Fruit fly (Drosophila melanogaster): ENCODE measurements around the gene CG6761.

The CG6761 gene

dm6 chr3L:9723108-9723507, 19.7 kb upstream of the CG6761 start, which contains the start of the genes nbs and defl (continued):
- TF ChIP-seq CG12104 (GFP tag; optimal IDR thresholded peaks at IDR 0.05) (peak; percentile 53), CG12942 (GFP tag; optimal IDR thresholded peaks at IDR 0.05) (peak; percentile 64), CG2889 (GFP tag; IDR thresholded peaks at IDR 0.05) (peak; percentile 54; the same call in 2 of the 3 replicates), NK7.1 (GFP tag; optimal IDR thresholded peaks at IDR 0.05) (no peak), gfzf (GFP tag; optimal IDR thresholded peaks at IDR 0.05) (peak; percentile 63), CG8359 (GFP tag; optimal IDR thresholded peaks at IDR 0.05; ENCODE audit: borderline replicate concordance) (no peak), CG4404 (GFP tag; IDR thresholded peaks at IDR 0.05) (peak; percentile 69), kah (GFP tag; optimal IDR thresholded peaks at IDR 0.05) (no peak), CG12659 (GFP tag; optimal IDR thresholded peaks at IDR 0.05) (peak; percentile 74), hbn (GFP tag; IDR thresholded peaks at IDR 0.05; ENCODE audit: partially characterized antibody) (no peak), Lhr (GFP tag; optimal IDR thresholded peaks at IDR 0.05) (no peak), CG4730 (GFP tag; IDR thresholded peaks at IDR 0.05) (peak; percentile 55), E2f1 (GFP tag; IDR thresholded peaks at IDR 0.05) (peak; percentile 72), bsh (GFP tag; optimal IDR thresholded peaks at IDR 0.05) (peak in 1 of 2 experiments; percentile 43), CG3995 (GFP tag; optimal IDR thresholded peaks at IDR 0.05) (peak; percentile 96), ems (GFP tag; optimal IDR thresholded peaks at IDR 0.05) (peak; percentile 75), Drgx (GFP tag; IDR thresholded peaks at IDR 0.05) (peak; percentile 50; the same call in 1 of the 2 replicates), amos (GFP tag; IDR thresholded peaks at IDR 0.05; ENCODE audit: partially characterized antibody) (peak; percentile 19; the same call in 1 of the 2 replicates), Hey (tag; optimal IDR thresholded peaks at IDR 0.05) (no peak), kay (GFP tag; optimal IDR thresholded peaks at IDR 0.05) (peak; percentile 35), Dbx (GFP tag; IDR thresholded peaks at IDR 0.05) (peak; percentile 72), gt (GFP tag; IDR thresholded peaks at IDR 0.05) (no peak), Sry-δ (GFP tag; optimal IDR thresholded peaks at IDR 0.05) (peak; percentile 50), Mes4 (GFP tag; optimal IDR thresholded peaks at IDR 0.05) (peak; percentile 8), CG11695 (GFP tag; IDR thresholded peaks at IDR 0.05) (peak; percentile 62; the same call in 2 of the 3 replicates), bowl (GFP tag; IDR thresholded peaks at IDR 0.05) (no peak), MESR4 (GFP tag; optimal IDR thresholded peaks at IDR 0.05) (peak; percentile 24), CG9797 (GFP tag; optimal IDR thresholded peaks at IDR 0.05) (peak; percentile 57), tup (GFP tag; optimal IDR thresholded peaks at IDR 0.05) (no peak), Sry-β (GFP tag; optimal IDR thresholded peaks at IDR 0.05) (peak; percentile 29), ab (GFP tag; optimal IDR thresholded peaks at IDR 0.05) (no peak), CG10366 (GFP tag; IDR thresholded peaks at IDR 0.05) (peak; percentile 67), bab2 (GFP tag; optimal IDR thresholded peaks at IDR 0.05) (peak; percentile 68), CG8281 (tag; optimal IDR thresholded peaks at IDR 0.05) (no peak), Ravus (GFP tag; IDR thresholded peaks at IDR 0.05) (peak; percentile 43), tin (GFP tag; optimal IDR thresholded peaks at IDR 0.05) (peak; percentile 56), kni (GFP tag; optimal IDR thresholded peaks at IDR 0.05) (no peak), en (GFP tag; optimal IDR thresholded peaks at IDR 0.05) (no peak), esg (GFP tag; conservative IDR thresholded peaks at IDR 0.05) (peak; percentile 54), Kr (GFP tag; optimal IDR thresholded peaks at IDR 0.05) (no peak), CG7556 (GFP tag; optimal IDR thresholded peaks at IDR 0.05) (peak; percentile 37), ranshi (GFP tag; IDR thresholded peaks at IDR 0.05) (peak; percentile 71), nau (GFP tag; optimal IDR thresholded peaks at IDR 0.05) (no peak), CG9437 (GFP tag; optimal IDR thresholded peaks at IDR 0.05) (peak; percentile 38), al (GFP tag; IDR thresholded peaks at IDR 0.05) (peak; percentile 76), Antp (GFP tag; optimal IDR thresholded peaks at IDR 0.05) (peak; percentile 48), Ptx1 (GFP tag; IDR thresholded peaks at IDR 0.05) (peak; percentile 88), sima (GFP tag; optimal IDR thresholded peaks at IDR 0.05) (no peak), CG9727 (GFP tag; optimal IDR thresholded peaks at IDR 0.05) (peak; percentile 44), lola (GFP tag; optimal IDR thresholded peaks at IDR 0.05) (peak in 1 of 3 experiments; percentile 56), disco-r (GFP tag; optimal IDR thresholded peaks at IDR 0.05) (peak; percentile 4)
